Fruit fly (Drosophila melanogaster): ENCODE results near the gene CG3632.

- TF ChIP-seq Dll (optimal IDR thresholded peaks at IDR 0.05), result no peak
- no peak for TF ChIP-seq usp (GFP tag; optimal IDR thresholded peaks at IDR 0.05)
These were observed 34.2 kb downstream of the CG3632 start, which contains the start of gene CG9919 for dm6 chrX:16330659-16331058.

All from whole organism.